Worm (Caenorhabditis elegans) whole organism, young adult: ENCODE results near the gene sedl-1.

Experiments
- B0035.1 ChIP-seq: sonication (generic microtip); optimal IDR thresholded peaks from 2 replicates; lab custom pipeline; 2016; ENCODE audit warnings: missing genetic modification characterization, mild to moderate bottlenecking, missing compliant biosample characterization, missing genotype, missing genetic modification reagents
- B0261.1 ChIP-seq: sonication (generic microtip); optimal IDR thresholded peaks from 2 replicates; lab custom pipeline; 2016; ENCODE audit warnings: mild to moderate bottlenecking, missing genetic modification characterization, moderate library complexity, missing compliant biosample characterization
- F52B5.7 ChIP-seq: sonication (generic microtip); optimal IDR thresholded peaks from 2 replicates; lab custom pipeline; 2016; ENCODE audit warnings: mild to moderate bottlenecking, missing genetic modification characterization, missing compliant biosample characterization
- K11D2.4 ChIP-seq: fragments of 200-800 bp; sonication (Bioruptor generic); IDR thresholded peaks from 2 replicates; pipeline ENCODE4 v1.3.6; 2022; ENCODE audit warnings: missing genetic modification reagents, missing genetic modification characterization, missing compliant biosample characterization
- K12H6.12 ChIP-seq: fragments of 200-800 bp; sonication (Bioruptor generic); optimal IDR thresholded peaks from 2 replicates; lab custom pipeline; 2018; ENCODE audit warnings: mild to moderate bottlenecking, missing genetic modification characterization, missing compliant biosample characterization
- T07F8.4 ChIP-seq: sonication (generic microtip); optimal IDR thresholded peaks from 2 replicates; lab custom pipeline; 2016; ENCODE audit warnings: mild to moderate bottlenecking, missing genetic modification characterization, moderate library complexity, missing compliant biosample characterization
- Y53F4B.3 ChIP-seq: fragments of 200-800 bp; sonication (Bioruptor generic); IDR thresholded peaks from 2 replicates; pipeline ENCODE4 v1.3.6; 2022; ENCODE audit warnings: missing genetic modification reagents, missing genetic modification characterization, missing compliant biosample characterization
- Y79H2A.3 ChIP-seq: fragments of 200-800 bp; sonication (Bioruptor generic); conservative IDR thresholded peaks from 2 replicates; pipeline ENCODE4 v1.3.6; 2022; ENCODE audit warnings: missing genetic modification reagents, missing genetic modification characterization, missing compliant biosample characterization
- ZK185.1 ChIP-seq: sonication (generic microtip); optimal IDR thresholded peaks from 2 replicates; lab custom pipeline; 2016; ENCODE audit warnings: mild to moderate bottlenecking, missing genetic modification characterization, missing compliant biosample characterization; ENCODE audit not compliant: poor library complexity, severe bottlenecking
- atf-7 ChIP-seq: sonication (generic microtip); optimal IDR thresholded peaks from 2 replicates; lab custom pipeline; 2017; ENCODE audit warnings: mild to moderate bottlenecking, missing genetic modification characterization, missing compliant biosample characterization
- attf-6 ChIP-seq: fragments of 200-800 bp; sonication (Bioruptor generic); IDR thresholded peaks from 2 replicates; pipeline ENCODE4 v1.3.6; 2022; ENCODE audit warnings: missing genetic modification reagents, missing genetic modification characterization, missing compliant biosample characterization
- bed-2 ChIP-seq: fragments of 200-800 bp; sonication (Bioruptor generic); IDR thresholded peaks from 2 replicates; pipeline ENCODE4 v1.3.6; 2022; ENCODE audit warnings: missing genetic modification reagents, missing genetic modification characterization, missing compliant biosample characterization
- ccch-3 ChIP-seq: fragments of 200-800 bp; sonication (Bioruptor generic); optimal IDR thresholded peaks from 2 replicates; lab custom pipeline; 2018; ENCODE audit warnings: mild to moderate bottlenecking, missing genetic modification characterization, missing compliant biosample characterization
- cebp-1 ChIP-seq, 2 experiments: fragments of 200-800 bp in 1 of 2; sonication (Bioruptor generic) in 1 of 2; sonication (generic microtip) in 1 of 2; IDR thresholded peaks in 1 of 2; optimal IDR thresholded peaks in 1 of 2; 2 replicates each; pipeline versions ENCODE4 v1.3.6 to Lab custom; 2017 to 2022; ENCODE audit warnings: missing compliant biosample characterization in 2 of 2, missing genetic modification characterization in 2 of 2, mild to moderate bottlenecking in 1 of 2, missing genetic modification reagents in 1 of 2, moderate library complexity in 1 of 2
- ceh-100 ChIP-seq: fragments of 200-800 bp; sonication (Bioruptor generic); IDR thresholded peaks from 2 replicates; pipeline ENCODE4 v1.3.6; 2022; ENCODE audit warnings: missing genetic modification reagents, missing genetic modification characterization, missing compliant biosample characterization
- ceh-79 ChIP-seq: sonication (generic microtip); optimal IDR thresholded peaks from 2 replicates; lab custom pipeline; 2017; ENCODE audit warnings: mild to moderate bottlenecking, missing genetic modification characterization, missing compliant biosample characterization
- chd-7 ChIP-seq: sonication (generic microtip); optimal IDR thresholded peaks from 2 replicates; lab custom pipeline; 2016; ENCODE audit warnings: mild to moderate bottlenecking, missing genetic modification characterization, moderate library complexity, missing compliant biosample characterization
- die-1 ChIP-seq: sonication (generic microtip); optimal IDR thresholded peaks from 2 replicates; lab custom pipeline; 2016; ENCODE audit warnings: missing genotype, mild to moderate bottlenecking, missing genetic modification characterization, missing compliant biosample characterization
- dox-1 ChIP-seq: fragments of 200-800 bp; sonication (Bioruptor generic); IDR thresholded peaks from 2 replicates; pipeline ENCODE4 v1.3.6; 2022; ENCODE audit warnings: missing genetic modification reagents, missing genetic modification characterization, missing compliant biosample characterization
- dpff-1 ChIP-seq: sonication (generic microtip); optimal IDR thresholded peaks from 2 replicates; lab custom pipeline; 2017; ENCODE audit warnings: mild to moderate bottlenecking, missing genetic modification characterization, missing compliant biosample characterization
- egrh-3 ChIP-seq: fragments of 200-800 bp; sonication (Bioruptor generic); IDR thresholded peaks from 2 replicates; pipeline ENCODE4 v1.3.6; 2022; ENCODE audit warnings: missing genetic modification reagents, missing genetic modification characterization, missing compliant biosample characterization
- ekl-4 ChIP-seq: fragments of 200-800 bp; sonication (Bioruptor generic); IDR thresholded peaks from 2 replicates; pipeline ENCODE4 v1.3.6; 2022; ENCODE audit warnings: missing genetic modification reagents, missing genetic modification characterization, missing compliant biosample characterization
- fkh-3 ChIP-seq: sonication (generic microtip); optimal IDR thresholded peaks from 2 replicates; lab custom pipeline; 2016; ENCODE audit warnings: mild to moderate bottlenecking, missing genetic modification characterization, missing compliant biosample characterization
- hmg-1.2 ChIP-seq: fragments of 200-800 bp; sonication (Bioruptor generic); IDR thresholded peaks from 2 replicates; pipeline ENCODE4 v1.3.6; 2022; ENCODE audit warnings: missing genetic modification reagents, missing genetic modification characterization, missing compliant biosample characterization
- hsf-1 ChIP-seq: fragments of 200-800 bp; sonication (Bioruptor generic); IDR thresholded peaks from 2 replicates; pipeline ENCODE4 v1.3.6; 2022; ENCODE audit warnings: missing genetic modification reagents, missing genetic modification characterization, missing compliant biosample characterization
- let-526 ChIP-seq: fragments of 200-800 bp; sonication (Bioruptor generic); IDR thresholded peaks from 2 replicates; pipeline ENCODE4 v1.3.6; 2022; ENCODE audit warnings: missing genetic modification reagents, missing genetic modification characterization, missing compliant biosample characterization
- lin-35 ChIP-seq, 3 experiments: fragments of 150-350 bp in 2 of 3; sonication (generic microtip) in 1 of 3; optimal IDR thresholded peaks; 2 replicates each; lab custom pipeline; 2014 to 2018; ENCODE audit warnings: missing biosample characterization in 3 of 3, missing genetic modification characterization in 3 of 3, missing genetic modification reagents in 3 of 3
- madf-10 ChIP-seq: sonication (generic microtip); optimal IDR thresholded peaks from 2 replicates; lab custom pipeline; 2016; ENCODE audit warnings: mild to moderate bottlenecking, missing genetic modification characterization, missing compliant biosample characterization
- madf-3 ChIP-seq: fragments of 200-800 bp; sonication (Bioruptor generic); IDR thresholded peaks from 2 replicates; pipeline ENCODE4 v1.3.6; 2022; ENCODE audit warnings: missing genetic modification reagents, missing genetic modification characterization, missing compliant biosample characterization
- madf-6 ChIP-seq: fragments of 200-800 bp; sonication (Bioruptor generic); IDR thresholded peaks from 2 replicates; pipeline ENCODE4 v1.3.6; 2022; ENCODE audit warnings: missing genetic modification reagents, missing genetic modification characterization, missing compliant biosample characterization
- mcd-1 ChIP-seq: fragments of 200-800 bp; sonication (Bioruptor generic); IDR thresholded peaks from 2 replicates; pipeline ENCODE4 v1.3.6; 2022; ENCODE audit warnings: missing genetic modification reagents, missing genetic modification characterization, missing compliant biosample characterization
- mel-28 ChIP-seq: sonication (generic microtip); optimal IDR thresholded peaks from 2 replicates; lab custom pipeline; 2016; ENCODE audit warnings: borderline replicate concordance, mild to moderate bottlenecking, missing genetic modification characterization, missing compliant biosample characterization
- nfya-2 ChIP-seq: fragments of 200-800 bp; sonication (Bioruptor generic); IDR thresholded peaks from 2 replicates; pipeline ENCODE4 v1.3.6; 2022; ENCODE audit warnings: missing genetic modification reagents, missing genetic modification characterization, missing compliant biosample characterization
- nfyb-1 ChIP-seq: fragments of 200-800 bp; sonication (Bioruptor generic); IDR thresholded peaks from 2 replicates; pipeline ENCODE4 v1.3.6; 2022; ENCODE audit warnings: missing genetic modification reagents, missing genetic modification characterization, missing compliant biosample characterization
- nhr-179 ChIP-seq: sonication (generic microtip); optimal IDR thresholded peaks from 2 replicates; lab custom pipeline; 2016; ENCODE audit warnings: mild to moderate bottlenecking, missing genetic modification characterization, missing compliant biosample characterization
- nhr-80 ChIP-seq: sonication (generic microtip); optimal IDR thresholded peaks from 2 replicates; lab custom pipeline; 2016; ENCODE audit warnings: missing genetic modification characterization, missing compliant biosample characterization
- pha-4 ChIP-seq: fragments of 150-350 bp; sonication (generic microtip); optimal IDR thresholded peaks from 2 replicates; lab custom pipeline; 2014; ENCODE audit warnings: missing biosample characterization, missing genetic modification reagents, missing genetic modification characterization
- sea-2 ChIP-seq: fragments of 200-800 bp; sonication (Bioruptor generic); IDR thresholded peaks from 2 replicates; pipeline ENCODE4 v1.3.6; 2022; ENCODE audit warnings: missing genetic modification characterization, missing compliant biosample characterization
- snpc-1.3 ChIP-seq: sonication (generic microtip); optimal IDR thresholded peaks from 2 replicates; lab custom pipeline; 2017; ENCODE audit warnings: missing genetic modification characterization, mild to moderate bottlenecking, missing compliant biosample characterization, antibody characterized with exemption, moderate library complexity, missing genotype, missing genetic modification reagents; ENCODE audit not compliant: insufficient read depth
- snpc-4 ChIP-seq, 5 experiments: fragments of 150-350 bp in 1 of 5; sonication (generic microtip) in 4 of 5; optimal IDR thresholded peaks; 2 replicates each; lab custom pipeline; 2014 to 2018; ENCODE audit warnings: missing genetic modification characterization in 5 of 5, missing biosample characterization in 3 of 5, antibody characterized with exemption in 2 of 5, mild to moderate bottlenecking in 2 of 5, missing compliant biosample characterization in 2 of 5, missing genotype in 2 of 5, moderate library complexity in 2 of 5, missing genetic modification reagents in 1 of 5
- somi-1 ChIP-seq: fragments of 200-800 bp; sonication (Bioruptor generic); optimal IDR thresholded peaks from 2 replicates; lab custom pipeline; 2018; ENCODE audit warnings: mild to moderate bottlenecking, missing genetic modification characterization, missing compliant biosample characterization
- zfh-2 ChIP-seq: fragments of 200-800 bp; sonication (Bioruptor generic); conservative IDR thresholded peaks from 2 replicates; pipeline ENCODE4 v1.3.6; 2022; ENCODE audit warnings: missing genetic modification reagents, missing genetic modification characterization, missing compliant biosample characterization
- ztf-22 ChIP-seq: fragments of 200-800 bp; sonication (Bioruptor generic); optimal IDR thresholded peaks from 2 replicates; lab custom pipeline; 2018; ENCODE audit warnings: mild to moderate bottlenecking, missing genetic modification characterization, moderate library complexity, missing compliant biosample characterization
- ztf-25 ChIP-seq: fragments of 200-800 bp; sonication (Bioruptor generic); IDR thresholded peaks from 2 replicates; pipeline ENCODE4 v1.3.6; 2022; ENCODE audit warnings: missing genetic modification reagents, missing genetic modification characterization, missing compliant biosample characterization

The sedl-1 gene

DNA sequence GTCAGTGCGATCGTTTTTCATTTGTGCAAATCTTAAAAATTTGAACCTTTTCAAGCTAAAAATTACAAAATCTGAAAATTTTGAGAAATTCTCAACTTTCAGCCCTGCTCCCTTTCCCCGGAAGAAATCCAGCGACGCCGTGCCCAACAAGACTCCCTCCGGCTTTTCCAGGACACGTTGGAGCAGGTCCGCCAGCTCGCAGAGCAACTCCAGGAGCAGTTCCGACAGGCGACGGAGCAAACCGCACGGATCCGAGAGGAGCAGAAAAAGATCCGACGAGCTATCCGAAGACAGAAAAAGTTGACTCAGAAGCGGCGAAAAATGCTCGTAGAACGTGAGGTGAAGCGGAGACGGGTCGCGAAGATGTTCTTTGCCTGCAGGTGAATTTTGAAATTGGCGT, 11.2 kb upstream of the sedl-1 start:
- TF ChIP-seq egrh-3 (peak; percentile 79; the same call in 1 of the 2 replicates), pha-4 (tag; lab: Kevin White, UChicago) (no peak), atf-7 (tag; lab: Kevin White, UChicago) (no peak), nfya-2 (no peak), zfh-2 (GFP tag; lab: Robert Waterston, UW) (peak; percentile 89), ekl-4 (no peak), ztf-22 (GFP tag; lab: Kevin White, UChicago) (no peak), ceh-100 (no peak), ZK185.1 (no peak), somi-1 (GFP tag; lab: Kevin White, UChicago) (no peak), snpc-4 (GFP tag; optimal IDR thresholded peaks at IDR 0.05; lab: Kevin White, UChicago) (no peak), snpc-4 (tag; optimal IDR thresholded peaks at IDR 0.05; lab: Kevin White, UChicago) (no peak)

DNA sequence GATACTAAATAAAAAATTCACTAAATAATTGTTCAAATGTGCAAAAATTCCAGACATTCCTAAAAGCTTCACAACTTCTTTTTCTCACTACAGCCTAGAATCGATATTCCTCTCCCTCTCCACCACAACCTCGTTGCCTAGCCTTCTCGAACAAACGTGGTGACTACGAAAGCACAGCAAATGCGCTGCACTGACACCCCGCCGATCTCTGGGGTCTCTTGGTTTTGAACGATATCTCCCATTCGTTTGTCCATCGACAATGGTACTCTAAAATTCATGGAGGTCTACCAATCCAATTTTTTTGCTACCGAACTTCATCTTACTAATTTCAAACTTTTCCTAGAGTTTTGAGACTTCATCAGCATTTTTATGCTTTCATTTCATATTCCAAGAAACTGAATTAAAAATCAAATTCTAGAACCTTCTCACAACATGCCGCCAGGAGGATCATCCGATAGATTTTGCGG, 10.3 kb upstream of the sedl-1 start, which contains the start of gene W05H7.1:
TSS of gene W05H7.1 (plus strand) at position 417 of the 467 bp plus-strand sequence.
- TF ChIP-seq mel-28 (tag; lab: Kevin White, UChicago) (no peak), atf-7 (tag; lab: Kevin White, UChicago) (no peak), K11D2.4 (GFP tag; lab: Robert Waterston, UW) (0 out of 2 replicates have a peak, but pooled peaks have one; percentile 23), ZK185.1 (no peak), B0261.1 (tag; lab: Kevin White, UChicago) (no peak), dpff-1 (tag; lab: Kevin White, UChicago) (no peak), somi-1 (GFP tag; lab: Kevin White, UChicago) (no peak), chd-7 (tag; lab: Kevin White, UChicago) (no peak), ztf-22 (GFP tag; lab: Kevin White, UChicago) (no peak), hmg-1.2 (peak; percentile 46; the same call in 1 of the 2 replicates), ccch-3 (GFP tag; lab: Kevin White, UChicago) (no peak), pha-4 (tag; lab: Kevin White, UChicago) (no peak), ceh-100 (no peak), madf-3 (GFP tag; lab: Robert Waterston, UW) (no peak), attf-6 (GFP tag; lab: Robert Waterston, UW) (no peak), madf-10 (no peak), T07F8.4 (tag; lab: Kevin White, UChicago) (no peak), mcd-1 (peak; percentile 7; the same call in 1 of the 2 replicates), fkh-3 (tag; lab: Kevin White, UChicago) (no peak)
- TF ChIP-seq, all 124 proteins: peak for 3

DNA sequence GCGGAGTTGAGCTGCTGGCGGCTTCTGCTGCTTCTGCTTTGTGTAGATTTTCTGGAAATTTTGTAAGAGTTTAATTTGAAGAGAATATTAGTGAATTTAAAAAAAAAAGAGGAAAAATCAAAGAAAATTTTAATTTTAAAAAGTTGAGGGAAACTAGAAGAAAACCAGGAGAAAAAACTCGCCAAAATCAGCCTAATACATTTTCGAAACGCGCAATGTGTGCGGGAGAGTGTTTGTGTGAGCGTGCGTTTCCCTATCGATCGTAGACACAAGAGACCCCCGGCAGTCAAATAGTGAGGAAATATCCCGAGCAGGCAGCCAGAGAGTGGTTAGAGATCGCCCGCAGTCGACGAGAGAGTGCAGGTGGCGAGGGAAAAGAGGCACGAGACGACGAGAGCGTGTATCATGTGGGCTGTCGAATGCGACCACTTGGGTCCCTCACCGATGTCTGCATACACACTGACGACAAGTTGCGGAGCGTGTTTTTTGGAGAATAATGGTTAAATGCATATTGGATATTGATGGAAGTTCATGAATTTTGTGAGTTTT, 6.6 kb upstream of the sedl-1 start, which contains the start of gene zfp-3:
TSS of gene zfp-3 (minus strand) at position 51 of the 549 bp plus-strand sequence.
- TF ChIP-seq nhr-179 (tag; lab: Kevin White, UChicago) (no peak), bed-2 (GFP tag; lab: Robert Waterston, UW) (no peak), cebp-1 (GFP tag; IDR thresholded peaks at IDR 0.05; lab: Robert Waterston, UW) (0 out of 2 replicates have a peak, but pooled peaks have one; percentile 45), cebp-1 (tag; optimal IDR thresholded peaks at IDR 0.05; lab: Kevin White, UChicago) (no peak), snpc-1.3 (tag; lab: Kevin White, UChicago) (no peak), lin-35 (GFP tag; optimal IDR thresholded peaks at IDR 0.05; lab: Kevin White, UChicago) (peak in 1 of 3 experiments; percentile 76), hsf-1 (no peak), Y79H2A.3 (no peak), B0035.1 (tag; lab: Kevin White, UChicago) (peak; percentile 65), die-1 (tag; lab: Kevin White, UChicago) (peak; percentile 11), let-526 (GFP tag; lab: Robert Waterston, UW) (peak; percentile 80; the same call in 1 of the 2 replicates), sea-2 (peak; percentile 47; the same call in 1 of the 2 replicates), Y53F4B.3 (GFP tag; lab: Robert Waterston, UW) (no peak), K12H6.12 (tag; lab: Kevin White, UChicago) (peak; percentile 91), dox-1 (GFP tag; lab: Robert Waterston, UW) (peak; percentile 85), nhr-80 (tag; lab: Kevin White, UChicago) (peak; percentile 76), ceh-79 (tag; lab: Kevin White, UChicago) (no peak), nfyb-1 (peak; percentile 84), F52B5.7 (tag; lab: Kevin White, UChicago) (peak; percentile 31), madf-6 (GFP tag; lab: Robert Waterston, UW) (no peak), ztf-25 (GFP tag; lab: Robert Waterston, UW) (no peak)
